Fruit fly (Drosophila melanogaster): ENCODE results near the gene CG43354.

dm6 chr2L:18275663-18276062, 33.6 kb downstream of the CG43354 start, which contains the start of gene CG42750:
- TF ChIP-seq CTCF (optimal IDR thresholded peaks at IDR 0.05) (no peak), CG8478 (optimal IDR thresholded peaks at IDR 0.05) (no peak)
